Worm (Caenorhabditis elegans) whole organism, L4 larva: Measurements from ENCODE around the gene C10C6.7.

Experiments
- F37D6.2 ChIP-seq: sonication (generic microtip); optimal IDR thresholded peaks from 2 replicates; lab custom pipeline; 2016; ENCODE audit warnings: mild to moderate bottlenecking, missing genetic modification characterization, missing compliant biosample characterization
- Y5F2A.4 ChIP-seq: fragments of 200-800 bp; sonication (Bioruptor generic); optimal IDR thresholded peaks from 2 replicates; lab custom pipeline; 2018; ENCODE audit warnings: mild to moderate bottlenecking, missing genetic modification characterization, missing compliant biosample characterization
- ceh-20 ChIP-seq: fragments of 200-800 bp; sonication (Bioruptor generic); IDR thresholded peaks from 2 replicates; pipeline ENCODE4 v1.3.6; 2022; ENCODE audit warnings: missing genetic modification reagents, missing genetic modification characterization, missing compliant biosample characterization
- ceh-28 ChIP-seq: fragments of 150-350 bp; optimal IDR thresholded peaks from 2 replicates; lab custom pipeline; 2014; ENCODE audit warnings: missing biosample characterization, missing genetic modification reagents, missing genetic modification characterization
- ceh-62 ChIP-seq: sonication (generic microtip); optimal IDR thresholded peaks from 2 replicates; lab custom pipeline; 2017; ENCODE audit warnings: missing biosample characterization, missing genetic modification characterization
- ces-1 ChIP-seq: fragments of 150-350 bp; sonication (generic microtip); optimal IDR thresholded peaks from 4 replicates; lab custom pipeline; 2014; ENCODE audit warnings: missing biosample characterization, missing genetic modification reagents, missing genetic modification characterization
- cey-2 ChIP-seq: sonication (generic microtip); optimal IDR thresholded peaks from 3 replicates; lab custom pipeline; 2017; ENCODE audit warnings: missing genetic modification characterization, mild to moderate bottlenecking, missing compliant biosample characterization, antibody characterized with exemption, borderline replicate concordance; ENCODE audit not compliant: insufficient read depth
- ctbp-1 ChIP-seq: fragments of 200-800 bp; sonication (Bioruptor generic); IDR thresholded peaks from 2 replicates; pipeline ENCODE4 v1.3.6; 2022; ENCODE audit warnings: missing genetic modification reagents, missing genetic modification characterization, missing compliant biosample characterization
- daf-12 ChIP-seq: fragments of 150-350 bp; optimal IDR thresholded peaks from 2 replicates; lab custom pipeline; 2014; ENCODE audit warnings: missing biosample characterization, missing genetic modification reagents, missing genetic modification characterization
- daf-8 ChIP-seq: fragments of 200-800 bp; sonication (Bioruptor generic); IDR thresholded peaks from 2 replicates; pipeline ENCODE4 v1.3.6; 2022; ENCODE audit warnings: missing genetic modification characterization, missing compliant biosample characterization
- dmd-6 ChIP-seq: fragments of 200-800 bp; sonication (Bioruptor generic); IDR thresholded peaks from 2 replicates; pipeline ENCODE4 v1.3.6; 2022; ENCODE audit warnings: missing genetic modification reagents, missing genetic modification characterization, missing compliant biosample characterization
- dpl-1 ChIP-seq: fragments of 150-350 bp; optimal IDR thresholded peaks from 2 replicates; lab custom pipeline; 2014; ENCODE audit warnings: missing biosample characterization, missing genetic modification reagents, missing genetic modification characterization
- dve-1 ChIP-seq: sonication (generic microtip); optimal IDR thresholded peaks from 2 replicates; lab custom pipeline; 2017; ENCODE audit warnings: antibody characterized with exemption, mild to moderate bottlenecking, missing genetic modification characterization, missing compliant biosample characterization; ENCODE audit not compliant: insufficient read depth
- hif-1 ChIP-seq, 2 experiments: sonication (generic microtip); optimal IDR thresholded peaks; 2 replicates each; lab custom pipeline; 2016 to 2017; ENCODE audit warnings: missing compliant biosample characterization in 2 of 2, missing genetic modification characterization in 2 of 2, missing genetic modification reagents in 2 of 2, missing genotype in 2 of 2, mild to moderate bottlenecking in 1 of 2
- hlh-11 ChIP-seq: fragments of 200-800 bp; sonication (Bioruptor generic); optimal IDR thresholded peaks from 2 replicates; lab custom pipeline; 2018; ENCODE audit warnings: mild to moderate bottlenecking, missing genetic modification characterization, missing compliant biosample characterization
- hlh-30 ChIP-seq: sonication (generic microtip); optimal IDR thresholded peaks from 2 replicates; lab custom pipeline; 2017; ENCODE audit warnings: antibody characterized with exemption, mild to moderate bottlenecking, missing genetic modification characterization, missing compliant biosample characterization; ENCODE audit not compliant: insufficient read depth
- hmg-1.1 ChIP-seq: fragments of 200-800 bp; sonication (Bioruptor generic); IDR thresholded peaks from 2 replicates; pipeline ENCODE4 v1.3.6; 2022; ENCODE audit warnings: missing genetic modification reagents, missing genetic modification characterization, missing compliant biosample characterization
- lin-15B ChIP-seq: fragments of 150-350 bp; sonication (generic microtip); optimal IDR thresholded peaks from 3 replicates; lab custom pipeline; 2014; ENCODE audit warnings: missing biosample characterization, missing genetic modification characterization
- lin-38 ChIP-seq: fragments of 200-800 bp; sonication (Bioruptor generic); IDR thresholded peaks from 2 replicates; pipeline ENCODE4 v1.3.6; 2022; ENCODE audit warnings: missing genetic modification reagents, missing genetic modification characterization, missing compliant biosample characterization
- lsy-2 ChIP-seq, 2 experiments: fragments of 150-350 bp in 1 of 2; sonication (generic microtip) in 1 of 2; optimal IDR thresholded peaks; 2 replicates each; lab custom pipeline; 2014 to 2017; ENCODE audit warnings: missing biosample characterization in 2 of 2, missing genetic modification characterization in 2 of 2
- mxl-2 ChIP-seq: fragments of 200-800 bp; sonication (Bioruptor generic); conservative IDR thresholded peaks from 2 replicates; pipeline ENCODE4 v1.3.6; 2022; ENCODE audit warnings: missing genetic modification reagents, missing genetic modification characterization, missing compliant biosample characterization
- mxl-3 ChIP-seq: fragments of 200-800 bp; sonication (Bioruptor generic); optimal IDR thresholded peaks from 2 replicates; lab custom pipeline; 2018; ENCODE audit warnings: mild to moderate bottlenecking, missing genetic modification characterization, missing compliant biosample characterization
- nhr-76 ChIP-seq: fragments of 150-350 bp; optimal IDR thresholded peaks from 2 replicates; lab custom pipeline; 2014; ENCODE audit warnings: missing biosample characterization, missing genetic modification characterization
- nhr-77 ChIP-seq: fragments of 150-350 bp; optimal IDR thresholded peaks from 2 replicates; lab custom pipeline; 2014; ENCODE audit warnings: missing biosample characterization, missing genetic modification characterization
- pha-4 ChIP-seq, 2 experiments: fragments of 150-350 bp in 1 of 2; fragments of 200-800 bp in 1 of 2; sonication (Bioruptor generic) in 1 of 2; IDR thresholded peaks in 1 of 2; optimal IDR thresholded peaks in 1 of 2; 2 replicates each; pipeline versions ENCODE4 v1.3.6 to Lab custom; 2014 to 2022; ENCODE audit warnings: missing genetic modification characterization in 2 of 2, missing genetic modification reagents in 2 of 2, missing biosample characterization in 1 of 2, missing compliant biosample characterization in 1 of 2
- rbr-2 ChIP-seq: sonication (generic microtip); optimal IDR thresholded peaks from 2 replicates; lab custom pipeline; 2016; ENCODE audit warnings: missing genotype, missing genetic modification characterization, missing compliant biosample characterization
- skn-1 ChIP-seq: fragments of 150-350 bp; optimal IDR thresholded peaks from 2 replicates; lab custom pipeline; 2014; ENCODE audit warnings: missing biosample characterization, missing genetic modification characterization
- snpc-1.2 ChIP-seq: fragments of 200-800 bp; sonication (Bioruptor generic); IDR thresholded peaks from 2 replicates; pipeline ENCODE4 v1.3.6; 2022; ENCODE audit warnings: missing genetic modification reagents, missing genetic modification characterization, missing compliant biosample characterization
- spr-1 ChIP-seq: sonication (generic microtip); optimal IDR thresholded peaks from 2 replicates; lab custom pipeline; 2016; ENCODE audit warnings: mild to moderate bottlenecking, missing genetic modification characterization, missing compliant biosample characterization
- tra-1 ChIP-seq: fragments of 200-800 bp; sonication (Bioruptor generic); IDR thresholded peaks from 2 replicates; pipeline ENCODE4 v1.3.6; 2022; ENCODE audit warnings: missing genetic modification reagents, missing genetic modification characterization, missing compliant biosample characterization
- unc-62 ChIP-seq, 3 experiments: fragments of 150-350 bp in 1 of 3; sonication (generic microtip); optimal IDR thresholded peaks in 2 of 3; peaks in 1 of 3; 1 replicate in 1 of 3; 2 replicates in 2 of 3; lab custom pipeline; 2014 to 2017; ENCODE audit warnings: missing biosample characterization in 3 of 3, missing genetic modification characterization in 3 of 3, missing genetic modification reagents in 3 of 3, missing genotype in 1 of 3
- vab-7 ChIP-seq: fragments of 200-800 bp; sonication (Bioruptor generic); IDR thresholded peaks from 2 replicates; pipeline ENCODE4 v1.3.6; 2022; ENCODE audit warnings: missing genetic modification reagents, missing genetic modification characterization, missing compliant biosample characterization
- zag-1 ChIP-seq: fragments of 150-350 bp; optimal IDR thresholded peaks from 2 replicates; lab custom pipeline; 2014; ENCODE audit warnings: missing biosample characterization, missing genetic modification characterization
- zfp-2 ChIP-seq: sonication (generic microtip); optimal IDR thresholded peaks from 2 replicates; lab custom pipeline; 2016; ENCODE audit warnings: mild to moderate bottlenecking, missing genetic modification characterization, missing compliant biosample characterization
- zip-2 ChIP-seq: fragments of 150-350 bp; optimal IDR thresholded peaks from 2 replicates; lab custom pipeline; 2014; ENCODE audit warnings: missing biosample characterization, missing genetic modification characterization
- ztf-11 ChIP-seq: fragments of 150-350 bp; optimal IDR thresholded peaks from 2 replicates; lab custom pipeline; 2014; ENCODE audit warnings: missing biosample characterization, missing genetic modification characterization

C10C6.7 gene

ce11 chrIV:11433709-11434108 is 33.6 kb downstream of the C10C6.7 start (continued):
- TF ChIP-seq ceh-20 (GFP tag; lab: Robert Waterston, UW) (peak; percentile 48; the same call in 1 of the 2 replicates), lsy-2 (tag; optimal IDR thresholded peaks at IDR 0.05; lab: Kevin White, UChicago) (peak; percentile 26 to 84), skn-1 (tag; lab: Kevin White, UChicago) (no peak), nhr-77 (peak; percentile 28), hlh-30 (peak; percentile 45), tra-1 (no peak), pha-4 (GFP tag; IDR thresholded peaks at IDR 0.05; lab: Robert Waterston, UW) (no peak), pha-4 (tag; optimal IDR thresholded peaks at IDR 0.05; lab: Kevin White, UChicago) (peak; percentile 66), spr-1 (tag; lab: Kevin White, UChicago) (no peak), hlh-11 (tag; lab: Kevin White, UChicago) (peak; percentile 56), unc-62 (GFP tag; optimal IDR thresholded peaks at IDR 0.05 in 1 of 2; lab: Kevin White, UChicago) (peak in 1 of 2 experiments; percentile 21), unc-62 (tag; optimal IDR thresholded peaks at IDR 0.05; lab: Kevin White, UChicago) (no peak), zfp-2 (tag; lab: Kevin White, UChicago) (no peak), hmg-1.1 (GFP tag; lab: Robert Waterston, UW) (peak; percentile 57; the same call in 1 of the 2 replicates), dmd-6 (GFP tag; lab: Robert Waterston, UW) (0 out of 2 replicates have a peak, but pooled peaks have one; percentile 41), daf-12 (tag; lab: Kevin White, UChicago) (no peak), zag-1 (no peak), ces-1 (GFP tag; lab: Kevin White, UChicago) (no peak), daf-8 (GFP tag; lab: Robert Waterston, UW) (no peak), dpl-1 (GFP tag; lab: Kevin White, UChicago) (peak; percentile 66), rbr-2 (tag; lab: Kevin White, UChicago) (peak; percentile 79), lin-38 (GFP tag; lab: Robert Waterston, UW) (no peak; the same call in 1 of the 2 replicates), hif-1 (tag; optimal IDR thresholded peaks at IDR 0.05; lab: Kevin White, UChicago) (peak in 1 of 2 experiments; percentile 10)

ce11 chrIV:11431448-11431847 is 35.9 kb downstream of the C10C6.7 start:
- TF ChIP-seq ceh-28 (tag; lab: Kevin White, UChicago), result no peak
- TF ChIP-seq ctbp-1 (GFP tag; lab: Robert Waterston, UW), result 0 out of 2 replicates have a peak, but pooled peaks have one; percentile 28
- no peak for TF ChIP-seq ztf-11 (tag; lab: Kevin White, UChicago)
- peak; percentile 28 for TF ChIP-seq ces-1 (GFP tag; lab: Kevin White, UChicago)

- TF ChIP-seq dpl-1 (GFP tag; lab: Kevin White, UChicago), result no peak
- TF ChIP-seq vab-7, result no peak
- TF ChIP-seq Y5F2A.4 (GFP tag; lab: Kevin White, UChicago), result no peak
- no peak for TF ChIP-seq mxl-2
- TF ChIP-seq lin-15B, result no peak
- no peak for TF ChIP-seq cey-2 (tag; lab: Kevin White, UChicago)
- TF ChIP-seq ceh-62 (tag; lab: Kevin White, UChicago), result no peak
- no peak for TF ChIP-seq zip-2 (tag; lab: Kevin White, UChicago)
- no peak for TF ChIP-seq dve-1 (tag; lab: Kevin White, UChicago)
- no peak for TF ChIP-seq F37D6.2
- TF ChIP-seq ctbp-1 (GFP tag; lab: Robert Waterston, UW), result no peak
- TF ChIP-seq snpc-1.2 (GFP tag; lab: Robert Waterston, UW), result no peak
- no peak for TF ChIP-seq nhr-76 (tag; lab: Kevin White, UChicago)
- no peak for TF ChIP-seq mxl-3
Observed at ce11 chrIV:11425442-11425841, 41.9 kb downstream of the C10C6.7 start, which contains the start of gene kin-4. kin-4 (plus strand) TSS chrIV:11425742.
